Fruit fly (Drosophila melanogaster) whole organism, embryonic: Measurements from ENCODE around the gene CG1703.

ENCODE experiments used
- Ada2b ChIP-seq: fragments of 200-800 bp; sonication (Bioruptor generic); IDR thresholded peaks from 2 replicates; pipeline ENCODE4 v1.3.6; 2022; ENCODE audit warnings: missing biosample characterization, missing genetic modification characterization
- Asciz ChIP-seq: fragments of 200-800 bp; sonication (Bioruptor generic); optimal IDR thresholded peaks from 2 replicates; lab custom pipeline; 2017; ENCODE audit warnings: missing biosample characterization, mild to moderate bottlenecking, missing genetic modification characterization, missing genetic modification reagents
- Awh ChIP-seq: fragments of 200-800 bp; sonication (Bioruptor generic); IDR thresholded peaks from 2 replicates; pipeline ENCODE4, ENCODE4 v1.3.6; 2022; ENCODE audit warnings: missing biosample characterization, missing genetic modification characterization
- CG10431 ChIP-seq: fragments of 200-800 bp; sonication (Bioruptor generic); optimal IDR thresholded peaks from 3 replicates; lab custom pipeline; 2018; ENCODE audit warnings: missing biosample characterization, mild to moderate bottlenecking, missing genetic modification characterization
- CG11723 ChIP-seq: fragments of 200-800 bp; sonication (Bioruptor generic); optimal IDR thresholded peaks from 2 replicates; lab custom pipeline; 2017; ENCODE audit warnings: missing biosample characterization, mild to moderate bottlenecking, missing genetic modification characterization
- CG12659 ChIP-seq: fragments of 200-800 bp; sonication (Bioruptor generic); optimal IDR thresholded peaks from 3 replicates; lab custom pipeline; 2017; ENCODE audit warnings: mild to moderate bottlenecking, missing biosample characterization, missing genetic modification reagents, missing genetic modification characterization
- CG13296 ChIP-seq: fragments of 200-800 bp; sonication (Bioruptor generic); optimal IDR thresholded peaks from 3 replicates; lab custom pipeline; 2018; ENCODE audit warnings: missing biosample characterization, mild to moderate bottlenecking, missing genetic modification characterization
- CG14050 ChIP-seq: fragments of 200-800 bp; sonication (Bioruptor generic); IDR thresholded peaks from 3 replicates; pipeline ENCODE4 v1.3.6; 2022; ENCODE audit warnings: missing biosample characterization, missing genetic modification characterization
- CG14441 ChIP-seq: fragments of 200-800 bp; sonication (Bioruptor generic); IDR thresholded peaks from 2 replicates; pipeline ENCODE4 v1.3.6; 2022; ENCODE audit warnings: missing biosample characterization, missing genetic modification characterization
- CG1603 ChIP-seq: fragments of 200-800 bp; sonication (Bioruptor generic); optimal IDR thresholded peaks from 2 replicates; lab custom pipeline; 2019; ENCODE audit warnings: missing biosample characterization, mild to moderate bottlenecking, missing genetic modification characterization, moderate library complexity
- CG16813 ChIP-seq: fragments of 200-800 bp; sonication (Bioruptor generic); IDR thresholded peaks from 3 replicates; pipeline ENCODE4 v1.3.6; 2022; ENCODE audit warnings: missing biosample characterization, missing genetic modification characterization; ENCODE audit not compliant: partially characterized antibody
- CG1792 ChIP-seq: fragments of 200-800 bp; sonication (Bioruptor generic); optimal IDR thresholded peaks from 2 replicates; lab custom pipeline; 2016; ENCODE audit warnings: missing biosample characterization, missing genetic modification characterization
- CG18262 ChIP-seq: fragments of 200-800 bp; optimal IDR thresholded peaks from 3 replicates; lab custom pipeline; 2019; ENCODE audit warnings: missing biosample characterization, mild to moderate bottlenecking, missing genetic modification characterization, moderate library complexity
- CG18599 ChIP-seq: fragments of 200-800 bp; sonication (Bioruptor generic); optimal IDR thresholded peaks from 3 replicates; lab custom pipeline; 2017; ENCODE audit warnings: missing biosample characterization, missing genetic modification characterization, mild to moderate bottlenecking, moderate library complexity, missing genetic modification reagents
- CG2678 ChIP-seq: fragments of 200-800 bp; sonication (Bioruptor generic); optimal IDR thresholded peaks from 3 replicates; lab custom pipeline; 2019; ENCODE audit warnings: missing biosample characterization, mild to moderate bottlenecking, missing genetic modification characterization, moderate library complexity
- CG30020 ChIP-seq: fragments of 200-800 bp; optimal IDR thresholded peaks from 2 replicates; lab custom pipeline; 2019; ENCODE audit warnings: missing biosample characterization, mild to moderate bottlenecking, missing genetic modification characterization, moderate library complexity
- CG32532 ChIP-seq: fragments of 200-800 bp; sonication (Bioruptor generic); IDR thresholded peaks from 2 replicates; pipeline ENCODE4 v1.3.6; 2022; ENCODE audit warnings: missing biosample characterization, missing genetic modification characterization
- CG6254 ChIP-seq: fragments of 200-800 bp; sonication (Bioruptor generic); optimal IDR thresholded peaks from 3 replicates; lab custom pipeline; 2017; ENCODE audit warnings: mild to moderate bottlenecking, missing biosample characterization, missing genetic modification reagents, missing genetic modification characterization
- CG6272 ChIP-seq: fragments of 200-800 bp; sonication (Bioruptor generic); IDR thresholded peaks from 2 replicates; pipeline ENCODE4 v1.3.6; 2022; ENCODE audit warnings: missing biosample characterization, missing genetic modification characterization
- CG7271 ChIP-seq: fragments of 200-800 bp; sonication (Bioruptor generic); optimal IDR thresholded peaks from 2 replicates; lab custom pipeline; 2018; ENCODE audit warnings: missing biosample characterization, mild to moderate bottlenecking, missing genetic modification characterization, moderate library complexity
- CG9437 ChIP-seq: fragments of 200-800 bp; sonication (Bioruptor generic); optimal IDR thresholded peaks from 2 replicates; lab custom pipeline; 2018; ENCODE audit warnings: missing biosample characterization, mild to moderate bottlenecking, missing genetic modification characterization
- CG9932 ChIP-seq: fragments of 200-800 bp; sonication (Bioruptor generic); IDR thresholded peaks from 2 replicates; pipeline ENCODE4 v1.3.6; 2022; ENCODE audit warnings: missing biosample characterization, missing genetic modification characterization
- Dfd ChIP-seq, 2 experiments: fragments of >200 bp; optimal IDR thresholded peaks; 2 replicates each; lab custom pipeline; 2017; ENCODE audit warnings: missing biosample characterization in 2 of 2, missing genetic modification characterization in 2 of 2
- E2f2 ChIP-seq: fragments of 200-800 bp; sonication (Bioruptor generic); IDR thresholded peaks from 2 replicates; pipeline ENCODE4 v1.3.6; 2022; ENCODE audit warnings: missing biosample characterization, missing genetic modification characterization
- ERR ChIP-seq: fragments of 200-800 bp; sonication (Bioruptor generic); optimal IDR thresholded peaks from 2 replicates; lab custom pipeline; 2016; ENCODE audit warnings: missing biosample characterization, missing genetic modification characterization
- HLH4C ChIP-seq: fragments of 200-800 bp; sonication (Bioruptor generic); IDR thresholded peaks from 3 replicates; pipeline ENCODE4 v1.3.6; 2022; ENCODE audit warnings: missing biosample characterization, missing genetic modification characterization; ENCODE audit not compliant: partially characterized antibody
- Hmx ChIP-seq: fragments of 200-800 bp; sonication (Bioruptor generic); optimal IDR thresholded peaks from 2 replicates; lab custom pipeline; 2016; ENCODE audit warnings: missing biosample characterization, missing genetic modification characterization
- Hr51 ChIP-seq, 2 experiments: fragments of 200-800 bp; sonication (Bioruptor generic); optimal IDR thresholded peaks; 2 replicates in 1 of 2; 3 replicates in 1 of 2; lab custom pipeline; 2016 to 2018; ENCODE audit warnings: missing biosample characterization in 2 of 2, missing genetic modification characterization in 2 of 2, mild to moderate bottlenecking in 1 of 2, moderate library complexity in 1 of 2
- Med ChIP-seq: fragments of 200-800 bp; sonication (Bioruptor generic); peaks from one replicate; lab custom pipeline; 2016; ENCODE audit warnings: missing biosample characterization, missing genetic modification characterization, mild to moderate bottlenecking, inconsistent platforms, moderate library complexity
- NFAT ChIP-seq: fragments of 200-800 bp; sonication (Bioruptor generic); IDR thresholded peaks from 2 replicates; pipeline ENCODE4 v1.3.6; 2022; ENCODE audit warnings: missing biosample characterization, missing genetic modification characterization
- NK7.1 ChIP-seq: fragments of 200-800 bp; sonication (Bioruptor generic); optimal IDR thresholded peaks from 3 replicates; lab custom pipeline; 2016; ENCODE audit warnings: missing biosample characterization, missing genetic modification characterization
- Rfx ChIP-seq: fragments of 200-800 bp; sonication (Bioruptor generic); IDR thresholded peaks from 2 replicates; pipeline ENCODE4 v1.3.6; 2022; ENCODE audit warnings: missing biosample characterization, missing genetic modification characterization
- Sin3A ChIP-seq: fragments of >200 bp; optimal IDR thresholded peaks from 2 replicates; lab custom pipeline; 2018
- Sox102F ChIP-seq: fragments of 200-800 bp; sonication (Bioruptor generic); optimal IDR thresholded peaks from 2 replicates; lab custom pipeline; 2018; ENCODE audit warnings: missing biosample characterization, mild to moderate bottlenecking, missing genetic modification characterization, moderate library complexity
- Taf1 ChIP-seq: fragments of 200-800 bp; sonication (Bioruptor generic); IDR thresholded peaks from 2 replicates; pipeline ENCODE4 v1.3.6; 2022; ENCODE audit warnings: missing biosample characterization, missing genetic modification characterization
- bab2 ChIP-seq: fragments of 200-800 bp; sonication (Bioruptor generic); optimal IDR thresholded peaks from 2 replicates; lab custom pipeline; 2016; ENCODE audit warnings: missing biosample characterization, missing genetic modification characterization
- chinmo ChIP-seq: fragments of 200-800 bp; sonication (Bioruptor generic); IDR thresholded peaks from 4 replicates; pipeline ENCODE4 v1.3.6; 2022; ENCODE audit warnings: missing biosample characterization, missing genetic modification characterization; ENCODE audit not compliant: partially characterized antibody
- dimm ChIP-seq: fragments of 200-800 bp; sonication (Bioruptor generic); IDR thresholded peaks from 2 replicates; pipeline ENCODE4 v1.3.6; 2022; ENCODE audit warnings: missing biosample characterization, missing genetic modification characterization
- dysf ChIP-seq: fragments of 200-800 bp; sonication (Bioruptor generic); IDR thresholded peaks from 3 replicates; pipeline ENCODE4 v1.3.6; 2022; ENCODE audit warnings: missing biosample characterization, missing genetic modification characterization
- esg ChIP-seq: fragments of 200-800 bp; sonication (Bioruptor generic); conservative IDR thresholded peaks from 2 replicates; pipeline ENCODE4 v1.3.6; 2022; ENCODE audit warnings: missing biosample characterization, missing genetic modification characterization
- gcm2 ChIP-seq: fragments of 200-800 bp; sonication (Bioruptor generic); optimal IDR thresholded peaks from 2 replicates; lab custom pipeline; 2016; ENCODE audit warnings: missing biosample characterization, missing genetic modification characterization
- ham ChIP-seq: fragments of 200-800 bp; sonication (Bioruptor generic); IDR thresholded peaks from 2 replicates; pipeline ENCODE4 v1.3.6; 2022; ENCODE audit warnings: missing biosample characterization, missing genetic modification characterization
- kah ChIP-seq: fragments of 200-800 bp; sonication (Bioruptor generic); optimal IDR thresholded peaks from 2 replicates; lab custom pipeline; 2018; ENCODE audit warnings: missing biosample characterization, mild to moderate bottlenecking, missing genetic modification characterization
- nerfin-1 ChIP-seq: fragments of 200-800 bp; sonication (Bioruptor generic); optimal IDR thresholded peaks from 3 replicates; lab custom pipeline; 2019; ENCODE audit warnings: missing biosample characterization, mild to moderate bottlenecking, missing genetic modification characterization, moderate library complexity
- phol ChIP-seq: fragments of 200-800 bp; sonication (Bioruptor generic); optimal IDR thresholded peaks from 3 replicates; lab custom pipeline; 2018; ENCODE audit warnings: missing biosample characterization, mild to moderate bottlenecking, missing genetic modification characterization, moderate library complexity
- sd ChIP-seq: fragments of 200-800 bp; sonication (Bioruptor generic); optimal IDR thresholded peaks from 3 replicates; lab custom pipeline; 2018; ENCODE audit warnings: missing biosample characterization, mild to moderate bottlenecking, missing genetic modification characterization, moderate library complexity
- sob ChIP-seq: fragments of 200-800 bp; sonication (Bioruptor generic); IDR thresholded peaks from 2 replicates; pipeline ENCODE4 v1.3.6; 2022; ENCODE audit warnings: missing biosample characterization, missing genetic modification characterization
- tap ChIP-seq: fragments of 200-800 bp; optimal IDR thresholded peaks from 3 replicates; lab custom pipeline; 2019; ENCODE audit warnings: missing biosample characterization, mild to moderate bottlenecking, missing genetic modification characterization, moderate library complexity
- twi ChIP-seq: fragments of 200-800 bp; optimal IDR thresholded peaks from 2 replicates; lab custom pipeline; 2019; ENCODE audit warnings: missing biosample characterization, mild to moderate bottlenecking, missing genetic modification characterization, moderate library complexity
- vvl ChIP-seq: fragments of 200-800 bp; sonication (Bioruptor generic); IDR thresholded peaks from 2 replicates; pipeline ENCODE4 v1.3.6; 2022; ENCODE audit warnings: missing biosample characterization, missing genetic modification characterization
- wor ChIP-seq: fragments of 200-800 bp; sonication (Bioruptor generic); IDR thresholded peaks from 2 replicates; pipeline ENCODE4 v1.3.6; 2022; ENCODE audit warnings: missing biosample characterization, missing genetic modification characterization

Gene CG1703

dm6 chrX:11659080-11659479 is 47.4 kb downstream of the CG1703 start (continued):
- TF ChIP-seq Sox102F (GFP tag; lab: Kevin White, UChicago) (peak; percentile 75), phol (tag; lab: Kevin White, UChicago) (peak; percentile 76), Hmx (GFP tag; lab: Kevin White, UChicago) (no peak), CG2678 (tag; lab: Kevin White, UChicago) (peak; percentile 70), kah (GFP tag; lab: Kevin White, UChicago) (peak; percentile 7), E2f2 (GFP tag; lab: Robert Waterston, UW) (peak; percentile 28; the same call in 1 of the 2 replicates), CG32532 (GFP tag; lab: Robert Waterston, UW) (no peak), CG14441 (GFP tag; lab: Robert Waterston, UW) (0 out of 2 replicates have a peak, but pooled peaks have one; percentile 18), Taf1 (GFP tag; lab: Robert Waterston, UW) (no peak), CG18262 (tag; lab: Kevin White, UChicago) (peak; percentile 55), Rfx (peak; percentile 27; the same call in 1 of the 2 replicates), CG14050 (0 out of 3 replicates have a peak, but pooled peaks have one; percentile 11), Ada2b (0 out of 2 replicates have a peak, but pooled peaks have one; percentile 26), sob (GFP tag; lab: Robert Waterston, UW) (peak; percentile 52; the same call in 1 of the 2 replicates), Hr51 (GFP tag; optimal IDR thresholded peaks at IDR 0.05; lab: Kevin White, UChicago) (peak in 1 of 2 experiments; percentile 75), HLH4C (GFP tag; lab: Robert Waterston, UW) (no peak), chinmo (GFP tag; lab: Robert Waterston, UW) (no peak), dysf (peak; percentile 60), CG6254 (GFP tag; lab: Kevin White, UChicago) (peak; percentile 10), tap (tag; lab: Kevin White, UChicago) (peak; percentile 41), CG16813 (GFP tag; lab: Robert Waterston, UW) (no peak), ERR (GFP tag; lab: Kevin White, UChicago) (no peak), wor (peak; percentile 26; the same call in 1 of the 2 replicates), CG10431 (GFP tag; lab: Kevin White, UChicago) (peak; percentile 2), dimm (GFP tag; lab: Robert Waterston, UW) (no peak), CG1792 (GFP tag; lab: Kevin White, UChicago) (no peak), twi (tag; lab: Kevin White, UChicago) (peak; percentile 16), CG11723 (GFP tag; lab: Kevin White, UChicago) (peak; percentile 15), CG7271 (tag; lab: Kevin White, UChicago) (no peak), gcm2 (GFP tag; lab: Kevin White, UChicago) (no peak), CG6272 (GFP tag; lab: Robert Waterston, UW) (peak; percentile 36; the same call in 1 of the 2 replicates), CG13296 (GFP tag; lab: Kevin White, UChicago) (peak; percentile 35), CG30020 (tag; lab: Kevin White, UChicago) (no peak), NFAT (GFP tag; lab: Robert Waterston, UW) (no peak), Sin3A (lab: Kevin White, UChicago) (no peak), CG9932 (GFP tag; lab: Robert Waterston, UW) (no peak), CG1603 (tag; lab: Kevin White, UChicago) (peak; percentile 16), CG12659 (GFP tag; lab: Kevin White, UChicago) (peak; percentile 33), Med (peak; percentile 18), vvl (GFP tag; lab: Robert Waterston, UW) (peak; percentile 23; the same call in 1 of the 2 replicates), bab2 (GFP tag; lab: Kevin White, UChicago) (no peak), Dfd (GFP tag; optimal IDR thresholded peaks at IDR 0.05; lab: Kevin White, UChicago) (no peak), NK7.1 (GFP tag; lab: Kevin White, UChicago) (no peak), Asciz (GFP tag; lab: Kevin White, UChicago) (peak; percentile 55), CG18599 (GFP tag; lab: Kevin White, UChicago) (peak; percentile 28), sd (tag; lab: Kevin White, UChicago) (no peak), esg (GFP tag; lab: Robert Waterston, UW) (peak; percentile 35), ham (GFP tag; lab: Robert Waterston, UW) (no peak), nerfin-1 (peak; percentile 53), CG9437 (GFP tag; lab: Kevin White, UChicago) (no peak), Awh (GFP tag; lab: Robert Waterston, UW) (0 out of 2 replicates have a peak, but pooled peaks have one; percentile 17)
